Worm (Caenorhabditis elegans) whole organism, late embryonic: ENCODE results near the gene H13N06.7.

ENCODE experiments used
- ama-1 ChIP-seq: fragments of 150-350 bp; optimal IDR thresholded peaks from 2 replicates; lab custom pipeline; 2014
- ceh-30 ChIP-seq: fragments of 150-350 bp; optimal IDR thresholded peaks from 2 replicates; lab custom pipeline; 2014; ENCODE audit warnings: missing biosample characterization, missing genetic modification characterization
- ceh-9 ChIP-seq: sonication (generic microtip); optimal IDR thresholded peaks from 2 replicates; lab custom pipeline; 2016; ENCODE audit warnings: mild to moderate bottlenecking, missing genetic modification characterization, inconsistent platforms, missing compliant biosample characterization
- elt-2 ChIP-seq: sonication (generic microtip); optimal IDR thresholded peaks from 2 replicates; lab custom pipeline; 2016; ENCODE audit warnings: missing genetic modification reagents, missing genetic modification characterization, missing compliant biosample characterization
- fkh-10 ChIP-seq: fragments of 150-350 bp; optimal IDR thresholded peaks from 2 replicates; lab custom pipeline; 2014; ENCODE audit warnings: missing biosample characterization, missing genetic modification reagents, missing genetic modification characterization
- hlh-30 ChIP-seq: sonication (generic microtip); optimal IDR thresholded peaks from 2 replicates; lab custom pipeline; 2017; ENCODE audit warnings: antibody characterized with exemption, missing genetic modification characterization, missing compliant biosample characterization; ENCODE audit not compliant: insufficient read depth
- lim-6 ChIP-seq: sonication (generic microtip); optimal IDR thresholded peaks from 2 replicates; lab custom pipeline; 2016; ENCODE audit warnings: missing genetic modification characterization, missing compliant biosample characterization
- ttx-3 ChIP-seq: sonication (generic microtip); optimal IDR thresholded peaks from 2 replicates; lab custom pipeline; 2016; ENCODE audit warnings: missing genetic modification reagents, missing genetic modification characterization, missing compliant biosample characterization

DNA sequence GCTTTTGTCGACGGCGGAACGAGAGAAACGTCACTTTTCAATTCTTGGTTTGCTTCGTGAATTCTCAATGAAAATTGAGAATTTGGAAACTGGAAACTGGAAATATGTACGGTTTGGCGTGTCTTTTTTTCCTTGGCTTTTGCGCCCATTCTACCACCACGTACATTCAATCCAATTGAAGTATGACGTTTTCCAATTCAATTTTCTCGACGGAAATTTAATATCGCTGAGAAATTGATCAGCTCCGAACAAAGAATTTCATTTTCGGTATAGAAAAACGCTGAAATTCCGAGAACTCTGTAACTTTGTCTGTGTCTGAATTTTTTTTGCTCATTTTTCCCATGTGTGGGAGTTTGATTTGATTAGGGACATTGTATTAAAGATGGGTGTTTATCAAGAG lies 30.3 kb downstream of the H13N06.7 start:
- TF ChIP-seq hlh-30 (tag; lab: Kevin White, UChicago), result no peak
- no peak for TF ChIP-seq ttx-3 (tag; lab: Kevin White, UChicago)
- TF ChIP-seq ceh-9 (tag; lab: Kevin White, UChicago), result no peak
- TF ChIP-seq elt-2, result no peak
- TF ChIP-seq ama-1 (lab: Kevin White, UChicago), result no peak
- TF ChIP-seq fkh-10 (GFP tag; lab: Kevin White, UChicago), result no peak
- TF ChIP-seq ceh-30 (tag; lab: Kevin White, UChicago), result no peak
- TF ChIP-seq lim-6, result no peak
